Fruit fly (Drosophila melanogaster) whole organism, embryonic: Measurements from ENCODE around the gene CG31650.

Experiments used
- Atf-2 ChIP-seq: fragments of 200-800 bp; sonication (Bioruptor generic); optimal IDR thresholded peaks from 2 replicates; lab custom pipeline; 2016; ENCODE audit warnings: missing biosample characterization, missing genetic modification characterization
- Atf6 ChIP-seq: fragments of 200-800 bp; sonication (Bioruptor generic); IDR thresholded peaks from 2 replicates; pipeline ENCODE4 v1.3.6; 2022; ENCODE audit warnings: missing biosample characterization, missing genetic modification characterization
- BtbVII ChIP-seq: fragments of 200-800 bp; sonication (Bioruptor generic); optimal IDR thresholded peaks from 3 replicates; lab custom pipeline; 2017; ENCODE audit warnings: missing biosample characterization, mild to moderate bottlenecking, missing genetic modification characterization
- CG10267 ChIP-seq: fragments of 200-800 bp; sonication (Bioruptor generic); optimal IDR thresholded peaks from 2 replicates; lab custom pipeline; 2018; ENCODE audit warnings: missing biosample characterization, mild to moderate bottlenecking, missing genetic modification characterization, moderate library complexity
- CG10462 ChIP-seq: fragments of 200-800 bp; sonication (Bioruptor generic); optimal IDR thresholded peaks from 2 replicates; lab custom pipeline; 2016; ENCODE audit warnings: missing biosample characterization, missing genetic modification characterization
- CG10543 ChIP-seq: fragments of 200-800 bp; sonication (Bioruptor generic); optimal IDR thresholded peaks from 3 replicates; lab custom pipeline; 2017; ENCODE audit warnings: missing biosample characterization, mild to moderate bottlenecking, missing genetic modification characterization, moderate library complexity
- CG1233 ChIP-seq: fragments of 200-800 bp; sonication (Bioruptor generic); optimal IDR thresholded peaks from 4 replicates; lab custom pipeline; 2018; ENCODE audit warnings: missing biosample characterization, mild to moderate bottlenecking, missing genetic modification characterization
- CG12942 ChIP-seq: fragments of 200-800 bp; sonication (Bioruptor generic); optimal IDR thresholded peaks from 3 replicates; lab custom pipeline; 2016; ENCODE audit warnings: missing biosample characterization, missing genetic modification characterization
- CG14710 ChIP-seq: fragments of 200-800 bp; sonication (Bioruptor generic); optimal IDR thresholded peaks from 3 replicates; lab custom pipeline; 2019; ENCODE audit warnings: missing biosample characterization, mild to moderate bottlenecking, missing genetic modification characterization, moderate library complexity
- CG1647 ChIP-seq: fragments of 200-800 bp; sonication (Bioruptor generic); optimal IDR thresholded peaks from 3 replicates; lab custom pipeline; 2016; ENCODE audit warnings: missing biosample characterization, missing genetic modification characterization
- CG17568 ChIP-seq: fragments of 200-800 bp; sonication (Bioruptor generic); optimal IDR thresholded peaks from 2 replicates; lab custom pipeline; 2018; ENCODE audit warnings: missing biosample characterization, mild to moderate bottlenecking, missing genetic modification characterization, moderate library complexity
- CG18262 ChIP-seq: fragments of 200-800 bp; optimal IDR thresholded peaks from 3 replicates; lab custom pipeline; 2019; ENCODE audit warnings: missing biosample characterization, mild to moderate bottlenecking, missing genetic modification characterization, moderate library complexity
- CG3163 ChIP-seq: fragments of 200-800 bp; sonication (Bioruptor generic); optimal IDR thresholded peaks from 3 replicates; lab custom pipeline; 2016; ENCODE audit warnings: missing biosample characterization, missing genetic modification characterization
- CG4617 ChIP-seq: fragments of 200-800 bp; sonication (Bioruptor generic); optimal IDR thresholded peaks from 3 replicates; lab custom pipeline; 2016; ENCODE audit warnings: missing biosample characterization, missing genetic modification characterization, borderline replicate concordance
- CG4707 ChIP-seq: fragments of 200-800 bp; sonication (Bioruptor generic); optimal IDR thresholded peaks from 2 replicates; lab custom pipeline; 2018; ENCODE audit warnings: missing biosample characterization, mild to moderate bottlenecking, missing genetic modification characterization, moderate library complexity
- CG4820 ChIP-seq: fragments of 200-800 bp; sonication (Bioruptor generic); optimal IDR thresholded peaks from 3 replicates; lab custom pipeline; 2016; ENCODE audit warnings: missing biosample characterization, missing genetic modification characterization
- CG6272 ChIP-seq: fragments of 200-800 bp; sonication (Bioruptor generic); IDR thresholded peaks from 2 replicates; pipeline ENCODE4 v1.3.6; 2022; ENCODE audit warnings: missing biosample characterization, missing genetic modification characterization
- CG7372 ChIP-seq: fragments of 200-800 bp; sonication (Bioruptor generic); IDR thresholded peaks from 2 replicates; pipeline ENCODE4 v1.3.6; 2022; ENCODE audit warnings: missing biosample characterization, missing genetic modification characterization
- CG7786 ChIP-seq: fragments of 200-800 bp; sonication (Bioruptor generic); optimal IDR thresholded peaks from 2 replicates; lab custom pipeline; 2016; ENCODE audit warnings: missing biosample characterization, missing genetic modification characterization
- CG7987 ChIP-seq: fragments of 200-800 bp; sonication (Bioruptor generic); optimal IDR thresholded peaks from 2 replicates; lab custom pipeline; 2018; ENCODE audit warnings: missing biosample characterization, mild to moderate bottlenecking, missing genetic modification characterization, moderate library complexity
- CG9215 ChIP-seq: fragments of 200-800 bp; sonication (Bioruptor generic); IDR thresholded peaks from 2 replicates; pipeline ENCODE4 v1.3.6; 2022; ENCODE audit warnings: missing biosample characterization, missing genetic modification characterization
- CG9817 ChIP-seq: fragments of 200-800 bp; sonication (Bioruptor generic); optimal IDR thresholded peaks from 2 replicates; lab custom pipeline; 2018; ENCODE audit warnings: missing biosample characterization, mild to moderate bottlenecking, missing genetic modification characterization, moderate library complexity
- Dbx ChIP-seq: fragments of 200-800 bp; sonication (Bioruptor generic); IDR thresholded peaks from 3 replicates; pipeline ENCODE4 v1.3.6; 2022; ENCODE audit warnings: missing biosample characterization, missing genetic modification characterization
- Dref ChIP-seq: fragments of 200-800 bp; sonication (Bioruptor generic); IDR thresholded peaks from 2 replicates; pipeline ENCODE4 v1.3.6; 2022; ENCODE audit warnings: missing biosample characterization, missing genetic modification characterization
- Fer1 ChIP-seq: fragments of 200-800 bp; sonication (Bioruptor generic); optimal IDR thresholded peaks from 2 replicates; lab custom pipeline; 2017; ENCODE audit warnings: missing biosample characterization, mild to moderate bottlenecking, missing genetic modification characterization
- GATAe ChIP-seq: fragments of 200-800 bp; sonication (Bioruptor generic); conservative IDR thresholded peaks from 2 replicates; pipeline ENCODE4 v1.3.6; 2022; ENCODE audit warnings: missing biosample characterization, missing genetic modification characterization
- H2.0 ChIP-seq: fragments of 200-800 bp; sonication (Bioruptor generic); IDR thresholded peaks from 2 replicates; pipeline ENCODE4 v1.3.6; 2022; ENCODE audit warnings: missing biosample characterization, missing genetic modification characterization
- Hr3 ChIP-seq: fragments of 200-800 bp; sonication (Bioruptor generic); optimal IDR thresholded peaks from 3 replicates; lab custom pipeline; 2016; ENCODE audit warnings: missing biosample characterization, missing genetic modification characterization
- Hr51 ChIP-seq, 2 experiments: fragments of 200-800 bp; sonication (Bioruptor generic); optimal IDR thresholded peaks; 2 replicates in 1 of 2; 3 replicates in 1 of 2; lab custom pipeline; 2016 to 2018; ENCODE audit warnings: missing biosample characterization in 2 of 2, missing genetic modification characterization in 2 of 2, mild to moderate bottlenecking in 1 of 2, moderate library complexity in 1 of 2
- Nf-YC ChIP-seq: fragments of 200-800 bp; optimal IDR thresholded peaks from 3 replicates; lab custom pipeline; 2019; ENCODE audit warnings: missing biosample characterization, mild to moderate bottlenecking, missing genetic modification characterization, moderate library complexity
- Pdp1 ChIP-seq, 2 experiments: fragments of 200-800 bp; sonication (Bioruptor generic); optimal IDR thresholded peaks; 3 replicates each; lab custom pipeline; 2016; ENCODE audit warnings: missing biosample characterization in 2 of 2, missing genetic modification characterization in 2 of 2, mild to moderate bottlenecking in 1 of 2, moderate library complexity in 1 of 2
- Ssrp ChIP-seq: fragments of 200-800 bp; sonication (Bioruptor generic); optimal IDR thresholded peaks from 2 replicates; lab custom pipeline; 2018; ENCODE audit warnings: missing biosample characterization, mild to moderate bottlenecking, missing genetic modification characterization, moderate library complexity
- Xrp1 ChIP-seq: fragments of 200-800 bp; sonication (Bioruptor generic); IDR thresholded peaks from 2 replicates; pipeline ENCODE4 v1.3.6; 2022; ENCODE audit warnings: missing biosample characterization, missing genetic modification characterization
- bbx ChIP-seq: fragments of 200-800 bp; sonication (Bioruptor generic); IDR thresholded peaks from 2 replicates; pipeline ENCODE4 v1.3.6; 2022; ENCODE audit warnings: missing biosample characterization, missing genetic modification characterization; ENCODE audit not compliant: partially characterized antibody
- cato ChIP-seq: fragments of 200-800 bp; sonication (Bioruptor generic); optimal IDR thresholded peaks from 2 replicates; lab custom pipeline; 2016; ENCODE audit warnings: missing biosample characterization, missing genetic modification characterization, borderline replicate concordance
- cg ChIP-seq: fragments of 200-800 bp; sonication (Bioruptor generic); optimal IDR thresholded peaks from 3 replicates; lab custom pipeline; 2019; ENCODE audit warnings: missing biosample characterization, mild to moderate bottlenecking, missing genetic modification characterization, moderate library complexity
- cwo ChIP-seq: fragments of 200-800 bp; sonication (Bioruptor generic); optimal IDR thresholded peaks from 3 replicates; lab custom pipeline; 2017; ENCODE audit warnings: missing biosample characterization, missing genetic modification characterization, mild to moderate bottlenecking, moderate library complexity, missing genetic modification reagents
- esg ChIP-seq: fragments of 200-800 bp; sonication (Bioruptor generic); conservative IDR thresholded peaks from 2 replicates; pipeline ENCODE4 v1.3.6; 2022; ENCODE audit warnings: missing biosample characterization, missing genetic modification characterization
- ftz-f1 ChIP-seq: fragments of 200-800 bp; sonication (Bioruptor generic); optimal IDR thresholded peaks from 2 replicates; lab custom pipeline; 2016; ENCODE audit warnings: missing biosample characterization, missing genetic modification characterization
- gsb ChIP-seq: fragments of 200-800 bp; sonication (Bioruptor generic); IDR thresholded peaks from 2 replicates; pipeline ENCODE4 v1.3.6; 2022; ENCODE audit warnings: missing biosample characterization, missing genetic modification characterization
- hbn ChIP-seq: fragments of 200-800 bp; sonication (Bioruptor generic); IDR thresholded peaks from 2 replicates; pipeline ENCODE4 v1.3.6; 2022; ENCODE audit warnings: missing biosample characterization, missing genetic modification characterization; ENCODE audit not compliant: partially characterized antibody
- ind ChIP-seq: fragments of 200-800 bp; sonication (Bioruptor generic); optimal IDR thresholded peaks from 3 replicates; lab custom pipeline; 2016; ENCODE audit warnings: missing biosample characterization, missing genetic modification characterization
- ken ChIP-seq: fragments of 200-800 bp; sonication (Bioruptor generic); IDR thresholded peaks from 3 replicates; pipeline ENCODE4 v1.3.6; 2022; ENCODE audit warnings: missing biosample characterization, missing genetic modification characterization
- lab ChIP-seq: fragments of 200-800 bp; sonication (Bioruptor generic); optimal IDR thresholded peaks from 3 replicates; lab custom pipeline; 2017; ENCODE audit warnings: missing biosample characterization, missing genetic modification characterization, mild to moderate bottlenecking, moderate library complexity, missing genetic modification reagents
- lilli ChIP-seq: fragments of 200-800 bp; sonication (Bioruptor generic); optimal IDR thresholded peaks from 3 replicates; lab custom pipeline; 2016; ENCODE audit warnings: missing biosample characterization, missing genetic modification characterization
- lola ChIP-seq, 3 experiments: fragments of >200 bp in 2 of 3; fragments of 200-800 bp in 1 of 3; sonication (Bioruptor generic) in 1 of 3; optimal IDR thresholded peaks; 2 replicates each; lab custom pipeline; 2017 to 2019; ENCODE audit warnings: missing biosample characterization in 3 of 3, missing genetic modification characterization in 3 of 3, mild to moderate bottlenecking in 1 of 3, moderate library complexity in 1 of 3
- lov ChIP-seq, 2 experiments: fragments of 200-800 bp in 1 of 2; fragments of >200 bp in 1 of 2; sonication (Bioruptor generic) in 1 of 2; IDR thresholded peaks in 1 of 2; optimal IDR thresholded peaks in 1 of 2; 2 replicates in 1 of 2; 3 replicates in 1 of 2; pipeline versions ENCODE4 v1.3.6 to Lab custom; 2017 to 2022; ENCODE audit warnings: missing biosample characterization in 1 of 2, missing genetic modification characterization in 1 of 2
- pita ChIP-seq: fragments of 200-800 bp; sonication (Bioruptor generic); optimal IDR thresholded peaks from 2 replicates; lab custom pipeline; 2017; ENCODE audit warnings: missing biosample characterization, mild to moderate bottlenecking, missing genetic modification characterization

CG31650 gene

DNA sequence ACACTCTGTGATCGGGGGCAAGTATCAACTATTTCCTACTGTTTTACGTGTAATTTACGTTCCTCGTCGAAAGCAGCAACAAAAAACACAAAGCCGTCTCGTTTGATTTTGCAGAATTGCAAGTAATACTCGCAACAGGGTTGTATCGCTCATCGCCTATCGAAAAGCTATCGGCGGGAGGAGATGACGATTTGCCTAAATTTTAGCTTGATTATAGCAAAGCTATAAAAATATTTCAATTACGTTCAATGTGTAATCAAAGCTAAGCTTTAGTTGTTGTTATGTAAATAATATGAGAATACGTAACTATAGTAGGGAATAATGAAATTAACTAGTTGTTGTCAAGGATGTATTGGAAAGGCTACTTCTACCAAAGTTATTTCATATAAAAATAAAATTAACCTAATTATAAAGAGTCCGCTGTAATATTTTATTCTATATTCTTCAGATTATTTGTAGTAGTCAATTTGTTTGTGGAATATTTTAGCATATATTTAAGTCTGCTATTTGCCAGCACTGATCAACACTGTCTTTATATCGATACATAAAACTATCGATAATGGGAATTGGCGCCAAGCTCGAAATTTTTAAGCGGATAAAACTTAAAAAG is 15.2 kb upstream of the CG31650 start, which contains the start of gene Rpn11 (continued):
- peak; percentile 29 for TF ChIP-seq CG7786 (GFP tag; lab: Kevin White, UChicago)
- TF ChIP-seq CG9215 (GFP tag; lab: Robert Waterston, UW) = peak; percentile 40; the same call in 1 of the 2 replicates
- peak; percentile 77 for TF ChIP-seq Dref (GFP tag; lab: Robert Waterston, UW)
- peak; percentile 26; the same call in 1 of the 2 replicates for TF ChIP-seq bbx (GFP tag; lab: Robert Waterston, UW)
- peak; percentile 38; the same call in 1 of the 2 replicates for TF ChIP-seq Xrp1 (GFP tag; lab: Robert Waterston, UW)
- peak; percentile 23 for TF ChIP-seq CG17568 (GFP tag; lab: Kevin White, UChicago)
- 0 out of 3 replicates have a peak, but pooled peaks have one; percentile 11 for TF ChIP-seq ken (GFP tag; lab: Robert Waterston, UW)
- peak; percentile 59 for TF ChIP-seq lilli (GFP tag; lab: Kevin White, UChicago)
- peak; percentile 81 for TF ChIP-seq CG10543 (GFP tag; lab: Kevin White, UChicago)
- peak; percentile 78 for TF ChIP-seq CG18262 (tag; lab: Kevin White, UChicago)
- TF ChIP-seq CG4820 (GFP tag; lab: Kevin White, UChicago) = peak; percentile 52
- TF ChIP-seq Atf6 (GFP tag; lab: Robert Waterston, UW) = no peak
- TF ChIP-seq CG10462 (GFP tag; lab: Kevin White, UChicago) = peak; percentile 11
- TF ChIP-seq cwo = peak; percentile 27
- peak; percentile 56 to 63 for TF ChIP-seq Pdp1 (GFP tag; optimal IDR thresholded peaks at IDR 0.05; lab: Kevin White, UChicago)
- no peak for TF ChIP-seq pita
- TF ChIP-seq CG1647 = no peak
- TF ChIP-seq CG4707 (GFP tag; lab: Kevin White, UChicago) = no peak
- peak; percentile 90 for TF ChIP-seq CG10267
- TF ChIP-seq lov (optimal IDR thresholded peaks at IDR 0.05; lab: Kevin White, UChicago) = no peak
- no peak for TF ChIP-seq lov (GFP tag; IDR thresholded peaks at IDR 0.05; lab: Robert Waterston, UW)
- peak; percentile 30 for TF ChIP-seq CG1233 (GFP tag; lab: Kevin White, UChicago)
- peak; percentile 74 for TF ChIP-seq Hr3 (GFP tag; lab: Kevin White, UChicago)
- peak in 1 of 3 experiments; percentile 80 for TF ChIP-seq lola (GFP tag; optimal IDR thresholded peaks at IDR 0.05; lab: Kevin White, UChicago)
- peak; percentile 35; the same call in 1 of the 2 replicates for TF ChIP-seq hbn (GFP tag; lab: Robert Waterston, UW)
- no peak for TF ChIP-seq cg (GFP tag; lab: Kevin White, UChicago)
- TF ChIP-seq Hr51 (GFP tag; optimal IDR thresholded peaks at IDR 0.05; lab: Kevin White, UChicago) = peak in 1 of 2 experiments; percentile 61
- TF ChIP-seq CG7372 (GFP tag; lab: Robert Waterston, UW) = no peak
- peak; percentile 62 for TF ChIP-seq lab (GFP tag; lab: Kevin White, UChicago)
- TF ChIP-seq CG12942 = peak; percentile 25
- TF ChIP-seq H2.0 (GFP tag; lab: Robert Waterston, UW) = no peak; the same call in 1 of the 2 replicates
- TF ChIP-seq CG14710 = peak; percentile 87
- TF ChIP-seq CG7987 (GFP tag; lab: Kevin White, UChicago) = no peak
- TF ChIP-seq Dbx = peak; percentile 24; the same call in 1 of the 3 replicates
- peak; percentile 39 for TF ChIP-seq esg (GFP tag; lab: Robert Waterston, UW)
- peak; percentile 75 for TF ChIP-seq Nf-YC (tag; lab: Kevin White, UChicago)
- TF ChIP-seq cato (GFP tag; lab: Kevin White, UChicago) = peak; percentile 46
- TF ChIP-seq CG6272 (GFP tag; lab: Robert Waterston, UW) = 0 out of 2 replicates have a peak, but pooled peaks have one; percentile 12
- TF ChIP-seq CG9817 = peak; percentile 67
- TF ChIP-seq BtbVII (GFP tag; lab: Kevin White, UChicago) = peak; percentile 24
- TF ChIP-seq GATAe = no peak
- TF ChIP-seq gsb (GFP tag; lab: Robert Waterston, UW) = no peak
- TF ChIP-seq Fer1 (GFP tag; lab: Kevin White, UChicago) = peak; percentile 43
- peak; percentile 31 for TF ChIP-seq Atf-2 (GFP tag; lab: Kevin White, UChicago)
- peak; percentile 69 for TF ChIP-seq Ssrp
- peak; percentile 54 for TF ChIP-seq ind (GFP tag; lab: Kevin White, UChicago)
- no peak for TF ChIP-seq CG3163 (GFP tag; lab: Kevin White, UChicago)
- TF ChIP-seq CG4617 (GFP tag; lab: Kevin White, UChicago) = peak; percentile 54
- no peak for TF ChIP-seq ftz-f1 (GFP tag; lab: Kevin White, UChicago)
